Fruit fly (Drosophila melanogaster) whole organism, adult: Measurements from ENCODE around the gene CG17681.

Experiments
- CG11617 ChIP-seq: fragments of 200-800 bp; sonication (Bioruptor generic); optimal IDR thresholded peaks from 2 replicates; lab custom pipeline; 2017; ENCODE audit warnings: mild to moderate bottlenecking, missing biosample characterization, missing genetic modification reagents, missing genetic modification characterization
- CG12768 ChIP-seq: fragments of 200-800 bp; sonication (Bioruptor generic); optimal IDR thresholded peaks from 2 replicates; lab custom pipeline; 2017; ENCODE audit warnings: missing biosample characterization, missing genetic modification characterization, mild to moderate bottlenecking, moderate library complexity, missing genetic modification reagents
- CG14711 ChIP-seq: fragments of 200-800 bp; sonication (Bioruptor generic); optimal IDR thresholded peaks from 2 replicates; lab custom pipeline; 2018; ENCODE audit warnings: missing biosample characterization, mild to moderate bottlenecking, missing genetic modification characterization, moderate library complexity
- CG1620 ChIP-seq: fragments of 200-800 bp; sonication (Bioruptor generic); optimal IDR thresholded peaks from 2 replicates; lab custom pipeline; 2016; ENCODE audit warnings: missing biosample characterization, missing genetic modification characterization
- CG33017 ChIP-seq: fragments of 200-800 bp; sonication (Bioruptor generic); optimal IDR thresholded peaks from 2 replicates; lab custom pipeline; 2018; ENCODE audit warnings: missing biosample characterization, mild to moderate bottlenecking, missing genetic modification characterization, moderate library complexity
- CG5204 ChIP-seq: fragments of 200-800 bp; sonication (Bioruptor generic); optimal IDR thresholded peaks from 2 replicates; lab custom pipeline; 2016; ENCODE audit warnings: missing biosample characterization, missing genetic modification characterization
- CG7045 ChIP-seq: fragments of 200-800 bp; sonication (Bioruptor generic); optimal IDR thresholded peaks from 2 replicates; lab custom pipeline; 2017; ENCODE audit warnings: missing biosample characterization, mild to moderate bottlenecking, missing genetic modification characterization
- CG7101 ChIP-seq: fragments of 200-800 bp; sonication (Bioruptor generic); optimal IDR thresholded peaks from 2 replicates; lab custom pipeline; 2018; ENCODE audit warnings: missing biosample characterization, mild to moderate bottlenecking, missing genetic modification characterization, moderate library complexity
- Clk ChIP-seq: fragments of 200-800 bp; sonication (Bioruptor generic); optimal IDR thresholded peaks from 2 replicates; lab custom pipeline; 2017; ENCODE audit warnings: missing biosample characterization, missing genetic modification characterization
- Crg-1 ChIP-seq: fragments of 200-800 bp; sonication (Bioruptor generic); optimal IDR thresholded peaks from 2 replicates; lab custom pipeline; 2016; ENCODE audit warnings: missing biosample characterization, missing genetic modification characterization
- Hr96 ChIP-seq: fragments of 200-800 bp; sonication (Bioruptor generic); optimal IDR thresholded peaks from 2 replicates; lab custom pipeline; 2016; ENCODE audit warnings: missing biosample characterization, missing genetic modification characterization
- Mnt ChIP-seq: fragments of 200-800 bp; sonication (Bioruptor generic); optimal IDR thresholded peaks from 2 replicates; lab custom pipeline; 2016; ENCODE audit warnings: missing biosample characterization, mild to moderate bottlenecking, missing genetic modification characterization
- bab1 ChIP-seq: fragments of 200-800 bp; sonication (Bioruptor generic); optimal IDR thresholded peaks from 3 replicates; lab custom pipeline; 2019; ENCODE audit warnings: missing biosample characterization, mild to moderate bottlenecking, missing genetic modification characterization, moderate library complexity
- cic ChIP-seq: fragments of 200-800 bp; sonication (Bioruptor generic); optimal IDR thresholded peaks from 2 replicates; lab custom pipeline; 2017; ENCODE audit warnings: missing biosample characterization, mild to moderate bottlenecking, missing genetic modification characterization, moderate library complexity
- cnc ChIP-seq, 2 experiments: fragments of >200 bp; optimal IDR thresholded peaks; 2 replicates each; lab custom pipeline; 2017
- kay ChIP-seq: fragments of 200-800 bp; sonication (Bioruptor generic); peaks from one replicate; lab custom pipeline; 2016; ENCODE audit warnings: missing biosample characterization, missing genetic modification characterization, borderline replicate concordance
- ovo ChIP-seq: fragments of 200-800 bp; sonication (Bioruptor generic); optimal IDR thresholded peaks from 2 replicates; lab custom pipeline; 2016; ENCODE audit warnings: missing biosample characterization, missing genetic modification characterization
- pad ChIP-seq: fragments of 200-800 bp; sonication (Bioruptor generic); optimal IDR thresholded peaks from 3 replicates; lab custom pipeline; 2017; ENCODE audit warnings: missing biosample characterization, missing genetic modification characterization, mild to moderate bottlenecking, moderate library complexity, missing genetic modification reagents
- tj ChIP-seq: fragments of 200-800 bp; sonication (Bioruptor generic); optimal IDR thresholded peaks from 3 replicates; lab custom pipeline; 2017; ENCODE audit warnings: missing biosample characterization, mild to moderate bottlenecking, missing genetic modification characterization, moderate library complexity
- toe ChIP-seq: fragments of 200-800 bp; sonication (Bioruptor generic); optimal IDR thresholded peaks from 2 replicates; lab custom pipeline; 2016; ENCODE audit warnings: missing biosample characterization, missing genetic modification characterization

CG17681 gene

DNA sequence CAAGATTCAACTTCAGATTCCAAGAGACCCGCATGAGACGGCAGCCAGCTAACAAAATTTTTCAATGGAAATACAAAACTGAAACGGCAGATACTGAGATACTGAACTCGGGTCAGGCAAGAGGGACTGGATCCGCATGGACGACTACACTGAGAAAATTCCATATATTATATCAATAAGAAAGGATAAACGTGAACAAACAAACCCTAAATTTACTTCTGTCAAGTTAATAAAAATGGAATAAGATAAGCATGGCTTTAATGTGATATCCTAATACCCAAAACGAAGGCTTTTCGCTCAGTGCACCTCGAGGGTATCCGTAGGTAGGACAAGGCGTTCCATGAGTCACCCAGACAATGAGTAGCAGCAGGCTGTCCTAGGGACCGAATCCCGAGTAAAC is 7.7 kb upstream of the CG17681 start:
- TF ChIP-seq cic (GFP tag; lab: Kevin White, UChicago) = no peak
- no peak for TF ChIP-seq CG12768 (GFP tag; lab: Kevin White, UChicago)
- no peak for TF ChIP-seq Mnt (GFP tag; lab: Kevin White, UChicago)
- TF ChIP-seq pad = no peak
- TF ChIP-seq ovo = no peak
- no peak for TF ChIP-seq kay (GFP tag; lab: Kevin White, UChicago)
- no peak for TF ChIP-seq toe (GFP tag; lab: Kevin White, UChicago)
- TF ChIP-seq CG7045 = no peak
- no peak for TF ChIP-seq Crg-1
- TF ChIP-seq CG14711 (tag; lab: Kevin White, UChicago) = no peak
- no peak for TF ChIP-seq CG7101 (tag; lab: Kevin White, UChicago)
- TF ChIP-seq tj = no peak
- no peak for TF ChIP-seq CG33017 (tag; lab: Kevin White, UChicago)
- no peak for TF ChIP-seq CG5204 (GFP tag; lab: Kevin White, UChicago)
- no peak for TF ChIP-seq CG1620 (GFP tag; lab: Kevin White, UChicago)

DNA sequence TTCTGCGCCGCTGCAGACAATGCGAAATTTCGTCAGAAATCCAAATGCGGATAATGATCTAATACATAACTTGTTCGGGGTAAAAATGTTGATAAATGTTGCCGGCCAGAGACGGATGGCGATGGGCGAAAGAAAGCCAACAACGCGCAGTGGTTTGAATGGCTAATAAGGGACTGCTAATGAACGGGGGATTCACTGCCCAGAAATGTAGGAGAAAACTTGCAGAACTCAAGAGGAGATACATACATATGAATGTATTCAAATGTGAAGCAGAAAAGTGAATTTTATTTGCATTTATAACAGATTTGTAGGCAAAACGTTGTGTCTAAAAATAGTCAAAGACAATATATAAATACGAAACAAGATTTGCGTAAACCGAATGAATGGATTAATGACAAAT is 7.1 kb upstream of the CG17681 start:
- TF ChIP-seq CG33017 (tag; lab: Kevin White, UChicago) (no peak), CG12768 (GFP tag; lab: Kevin White, UChicago) (no peak), CG5204 (GFP tag; lab: Kevin White, UChicago) (no peak), Clk (GFP tag; lab: Kevin White, UChicago) (no peak), CG7045 (no peak), pad (no peak), CG14711 (tag; lab: Kevin White, UChicago) (no peak), Hr96 (GFP tag; lab: Kevin White, UChicago) (no peak), CG1620 (GFP tag; lab: Kevin White, UChicago) (no peak), tj (no peak), Crg-1 (no peak), bab1 (GFP tag; lab: Kevin White, UChicago) (no peak), kay (GFP tag; lab: Kevin White, UChicago) (no peak)

DNA sequence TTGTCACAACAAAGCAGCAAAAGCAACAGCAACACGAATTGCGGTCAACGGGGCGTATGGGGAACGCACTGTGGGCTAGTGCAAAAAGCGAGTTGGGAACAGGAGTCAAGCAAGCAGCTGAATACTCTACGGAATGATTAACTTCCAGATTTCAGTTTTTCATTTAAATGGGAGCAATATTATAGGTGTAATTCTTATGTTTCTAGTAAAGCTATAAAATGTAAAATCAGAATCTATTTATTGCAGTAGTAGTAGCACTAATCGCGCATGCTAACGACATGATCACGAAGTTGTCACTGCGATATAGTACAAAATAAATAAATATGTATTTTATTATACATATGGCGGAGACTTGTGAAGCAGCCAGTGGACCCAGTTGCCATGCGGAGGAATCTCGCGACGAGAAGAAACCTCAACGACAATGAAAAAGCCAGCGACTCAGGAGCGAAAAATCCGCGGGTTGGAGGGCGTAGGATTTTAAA is 6.3 kb upstream of the CG17681 start:
- TF ChIP-seq Crg-1 (no peak), CG14711 (tag; lab: Kevin White, UChicago) (no peak), CG5204 (GFP tag; lab: Kevin White, UChicago) (no peak), CG33017 (tag; lab: Kevin White, UChicago) (no peak), bab1 (GFP tag; lab: Kevin White, UChicago) (no peak), tj (no peak), toe (GFP tag; lab: Kevin White, UChicago) (no peak), Mnt (GFP tag; lab: Kevin White, UChicago) (no peak)

DNA sequence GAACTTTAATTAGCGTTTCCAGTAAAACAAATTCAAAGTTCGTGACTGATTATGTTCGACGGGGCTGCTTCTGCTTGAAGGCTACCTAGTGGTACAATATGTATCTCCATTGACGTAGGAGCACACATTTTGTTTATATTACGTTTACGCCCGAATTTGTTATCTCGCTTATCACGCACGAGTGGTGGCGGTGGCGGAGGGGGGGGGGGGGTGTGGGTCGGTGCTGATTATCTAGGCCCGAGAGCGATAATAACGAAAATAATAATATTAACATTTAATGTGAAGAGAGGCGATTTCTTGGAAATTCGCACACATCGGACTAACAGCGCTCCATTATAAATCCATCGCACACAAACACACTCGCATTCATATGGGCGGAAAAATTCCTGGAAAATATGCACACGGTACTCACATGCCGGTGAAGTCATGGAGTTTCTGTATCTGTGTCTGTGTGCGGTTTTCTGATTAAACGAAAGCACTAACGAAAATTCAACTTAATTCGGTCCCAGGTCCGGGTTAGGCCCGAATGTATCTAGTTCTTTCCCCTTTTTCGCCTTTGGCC is 5.3 kb upstream of the CG17681 start:
- TF ChIP-seq kay (GFP tag; lab: Kevin White, UChicago) = peak; percentile 2
- no peak for TF ChIP-seq CG5204 (GFP tag; lab: Kevin White, UChicago)
- TF ChIP-seq CG7045 = no peak
- no peak for TF ChIP-seq Hr96 (GFP tag; lab: Kevin White, UChicago)
- TF ChIP-seq CG1620 (GFP tag; lab: Kevin White, UChicago) = no peak
- TF ChIP-seq cic (GFP tag; lab: Kevin White, UChicago) = peak; percentile 96
- no peak for TF ChIP-seq bab1 (GFP tag; lab: Kevin White, UChicago)
- TF ChIP-seq CG7101 (tag; lab: Kevin White, UChicago) = no peak
- TF ChIP-seq cnc (optimal IDR thresholded peaks at IDR 0.05; lab: Kevin White, UChicago) = no peak
- TF ChIP-seq Mnt (GFP tag; lab: Kevin White, UChicago) = no peak
- no peak for TF ChIP-seq tj
- TF ChIP-seq toe (GFP tag; lab: Kevin White, UChicago) = no peak

DNA sequence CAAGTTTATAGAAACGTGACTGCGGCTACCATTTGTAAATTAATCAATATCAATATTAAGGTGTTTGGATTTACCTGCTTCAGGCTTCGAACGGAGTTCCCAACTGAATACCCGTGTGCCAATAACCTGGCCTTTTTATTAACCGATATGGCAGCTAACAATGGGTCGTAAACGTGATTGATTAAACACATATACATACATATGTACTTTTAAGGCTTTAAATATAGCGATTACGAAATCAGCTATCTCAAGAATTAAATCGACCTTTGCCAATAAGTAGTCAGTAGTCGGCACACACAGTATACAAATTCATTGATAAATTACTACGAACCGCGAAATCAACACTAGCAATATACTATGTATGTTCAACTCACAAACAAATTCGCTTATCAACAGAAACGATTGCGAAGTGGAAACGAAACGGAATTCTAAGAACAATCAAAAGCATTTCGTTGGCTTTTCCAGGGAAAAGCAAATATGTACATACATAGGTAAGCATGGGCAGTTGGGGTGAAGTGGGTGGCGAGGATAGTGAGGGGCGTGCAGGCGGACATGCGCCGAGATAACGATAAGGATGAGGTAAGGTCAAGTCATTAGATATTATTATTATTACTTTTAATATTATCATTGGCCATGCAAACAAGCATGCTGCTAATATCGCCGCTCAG is 4.2 kb upstream of the CG17681 start:
- TF ChIP-seq CG11617 (GFP tag; lab: Kevin White, UChicago) (peak; percentile 58), CG12768 (GFP tag; lab: Kevin White, UChicago) (peak; percentile 77), bab1 (GFP tag; lab: Kevin White, UChicago) (no peak), kay (GFP tag; lab: Kevin White, UChicago) (peak; percentile 90), CG33017 (tag; lab: Kevin White, UChicago) (peak; percentile 43), Crg-1 (peak; percentile 86), CG5204 (GFP tag; lab: Kevin White, UChicago) (no peak), CG7101 (tag; lab: Kevin White, UChicago) (peak; percentile 84), cic (GFP tag; lab: Kevin White, UChicago) (peak; percentile 100), CG14711 (tag; lab: Kevin White, UChicago) (peak; percentile 60), ovo (peak; percentile 79), pad (peak; percentile 53), Hr96 (GFP tag; lab: Kevin White, UChicago) (peak; percentile 5), toe (GFP tag; lab: Kevin White, UChicago) (peak; percentile 14), cnc (optimal IDR thresholded peaks at IDR 0.05; lab: Kevin White, UChicago) (no peak), Mnt (GFP tag; lab: Kevin White, UChicago) (peak; percentile 76), Clk (GFP tag; lab: Kevin White, UChicago) (peak; percentile 65), CG7045 (peak; percentile 87), tj (peak; percentile 65), CG1620 (GFP tag; lab: Kevin White, UChicago) (peak; percentile 11)

DNA sequence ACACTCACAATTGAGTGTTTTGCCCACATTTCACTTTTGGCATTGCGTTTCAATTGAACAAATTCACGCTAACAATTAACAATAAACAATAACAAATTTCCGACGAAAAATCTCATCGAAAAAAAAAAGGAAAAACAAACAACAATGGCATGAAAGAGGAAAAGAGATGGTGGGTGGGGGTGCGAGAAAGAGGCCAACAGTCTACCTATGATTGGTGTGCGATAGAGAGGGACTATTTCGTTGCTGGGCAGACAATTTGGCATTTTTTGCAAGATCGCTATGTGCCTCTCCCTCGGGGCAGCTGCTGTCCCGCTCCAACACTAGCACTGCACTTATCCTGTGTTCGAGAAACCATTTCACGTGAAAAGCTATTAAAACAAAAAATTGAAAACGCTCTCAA is 3.0 kb upstream of the CG17681 start:
- TF ChIP-seq tj = peak; percentile 28
- TF ChIP-seq CG1620 (GFP tag; lab: Kevin White, UChicago) = no peak
